Worm (Caenorhabditis elegans) whole organism, L4/young adult: ENCODE measurements around the gene srw-26.

ENCODE experiments used
- W03F9.2 ChIP-seq: fragments of 150-350 bp; optimal IDR thresholded peaks from 2 replicates; lab custom pipeline; 2014; ENCODE audit warnings: missing biosample characterization, missing genetic modification characterization
- dao-5 ChIP-seq: sonication (generic microtip); optimal IDR thresholded peaks from 2 replicates; lab custom pipeline; 2016; ENCODE audit warnings: missing genotype, missing genetic modification characterization, moderate library complexity, missing compliant biosample characterization
- him-1 ChIP-seq: sonication (generic microtip); optimal IDR thresholded peaks from 2 replicates; lab custom pipeline; 2016; ENCODE audit warnings: missing genotype, missing genetic modification reagents, missing genetic modification characterization, missing compliant biosample characterization

DNA sequence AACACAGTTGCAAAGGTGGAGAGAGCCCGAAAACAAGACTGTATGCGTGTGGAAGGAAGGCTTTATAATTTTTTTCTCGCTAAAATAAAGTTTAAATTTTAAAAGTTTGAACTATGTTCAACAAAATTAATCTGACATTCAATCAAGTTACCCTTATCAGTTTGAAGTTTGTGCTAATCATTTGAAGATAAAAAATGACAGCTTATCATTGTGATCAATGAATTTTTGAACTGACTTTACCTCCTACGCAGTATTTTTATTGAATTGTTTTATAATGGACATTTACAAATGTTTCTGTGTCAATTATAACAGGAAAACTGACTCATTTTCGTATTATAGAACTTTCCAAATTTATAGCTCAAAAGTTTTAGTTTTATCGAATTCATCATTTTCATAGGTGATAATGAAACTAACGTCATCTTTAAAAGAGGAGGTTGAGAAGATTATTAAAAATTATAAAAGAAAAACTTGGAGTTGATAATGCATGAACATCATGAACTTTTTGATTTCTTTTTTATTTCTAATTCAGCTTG is 46.0 kb upstream of the srw-26 start, which contains the start of gene oac-20:
- TF ChIP-seq him-1 (tag; lab: Kevin White, UChicago) (no peak), dao-5 (no peak), W03F9.2 (tag; lab: Kevin White, UChicago) (no peak)
